Worm (Caenorhabditis elegans) whole organism, late embryonic: Measurements from ENCODE around the gene C06H5.12.

Source experiments
- ceh-48 ChIP-seq: sonication (generic microtip); optimal IDR thresholded peaks from 2 replicates; lab custom pipeline; 2016; ENCODE audit warnings: missing genetic modification characterization, inconsistent platforms, missing compliant biosample characterization
- nfya-1 ChIP-seq: sonication (generic microtip); optimal IDR thresholded peaks from 2 replicates; lab custom pipeline; 2017; ENCODE audit warnings: missing genetic modification characterization, mild to moderate bottlenecking, missing compliant biosample characterization, antibody characterized with exemption, moderate library complexity
- pros-1 ChIP-seq: fragments of 150-350 bp; optimal IDR thresholded peaks from 2 replicates; lab custom pipeline; 2014; ENCODE audit warnings: missing biosample characterization, missing genetic modification reagents, missing genetic modification characterization

DNA sequence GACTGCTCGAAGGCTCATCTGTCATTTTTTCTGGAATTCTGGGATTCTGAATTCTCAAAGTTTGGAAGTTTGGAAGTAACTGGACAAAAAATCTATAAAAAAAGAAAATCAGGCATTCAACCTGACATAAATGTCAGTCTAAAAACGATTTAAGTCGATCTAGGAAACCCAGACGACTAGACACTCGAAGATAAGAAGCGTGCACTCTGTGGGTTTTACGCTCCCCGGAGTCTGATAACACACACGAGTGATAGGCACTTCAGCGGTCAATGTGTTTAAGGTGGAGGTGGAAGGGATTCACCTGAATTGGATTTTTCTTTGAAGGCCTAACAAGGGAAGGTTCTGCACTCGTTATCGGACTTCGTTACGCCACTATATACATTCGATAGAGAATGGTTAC is 5.6 kb upstream of the C06H5.12 start, which contains the start of gene C06H5.6:
- TF ChIP-seq pros-1 (no peak), nfya-1 (tag; lab: Kevin White, UChicago) (no peak), ceh-48 (tag; lab: Kevin White, UChicago) (no peak)
